Fruit fly (Drosophila melanogaster): Measurements from ENCODE around the gene MFS10.
A peak's percentile ranks its signal among the peaks of the same experiment; 100 is the strongest.

The MFS10 gene

DNA sequence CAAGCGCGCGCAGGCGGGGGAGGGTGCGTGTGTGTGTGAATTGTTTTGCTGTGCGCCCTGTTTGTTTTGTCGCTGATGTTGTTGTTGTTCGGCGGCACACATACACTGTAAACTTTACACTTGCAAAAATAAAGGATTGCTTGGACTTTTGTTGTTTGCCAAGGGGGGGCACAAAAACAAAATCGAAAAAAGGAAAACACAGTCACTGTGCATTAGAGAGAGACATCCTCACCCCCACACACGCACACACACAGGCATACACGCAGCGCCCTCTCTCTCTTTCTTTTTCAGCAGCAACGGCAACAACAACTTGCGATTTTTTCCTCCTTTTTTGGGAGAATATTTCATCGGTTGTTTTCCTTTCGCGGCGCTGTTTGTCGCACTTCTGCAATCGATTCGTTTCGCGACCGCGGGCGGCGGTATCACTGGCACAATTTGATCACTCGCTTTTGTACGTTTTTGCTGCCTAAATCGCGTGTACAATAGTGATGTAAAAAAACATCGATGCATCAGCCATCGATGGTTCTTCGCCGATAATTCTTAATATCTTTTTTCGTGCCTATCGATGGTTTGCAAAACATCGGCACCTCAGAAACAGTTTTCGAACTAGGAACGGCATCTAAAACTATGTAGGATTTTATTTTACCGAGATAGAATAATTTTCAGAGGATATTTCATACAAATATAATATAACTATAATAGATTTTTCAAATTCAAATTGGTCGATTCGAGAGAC lies 38.7 kb upstream of the MFS10 start, which contains the start of gene hep (continued):
- TF ChIP-seq Abd-B (GFP tag; optimal IDR thresholded peaks at IDR 0.05), result no peak
- TF ChIP-seq Atf6 (GFP tag; IDR thresholded peaks at IDR 0.05), result no peak
- TF ChIP-seq sisA (GFP tag; IDR thresholded peaks at IDR 0.05), result no peak
- no peak for TF ChIP-seq pfk (GFP tag; optimal IDR thresholded peaks at IDR 0.05)
- TF ChIP-seq sens (GFP tag), result peak; percentile 58
- TF ChIP-seq nerfin-2 (GFP tag; IDR thresholded peaks at IDR 0.05; ENCODE audit: partially characterized antibody), result peak; percentile 79
- TF ChIP-seq CG16813 (GFP tag; IDR thresholded peaks at IDR 0.05; ENCODE audit: partially characterized antibody), result peak; percentile 87
- TF ChIP-seq knrl (GFP tag; IDR thresholded peaks at IDR 0.05; ENCODE audit: partially characterized antibody), result peak; percentile 86
- TF ChIP-seq slbo (GFP tag; IDR thresholded peaks at IDR 0.05), result peak; percentile 19; the same call in 1 of the 2 replicates
- no peak for TF ChIP-seq corto (GFP tag; optimal IDR thresholded peaks at IDR 0.05)
- no peak for TF ChIP-seq Hmr (GFP tag; optimal IDR thresholded peaks at IDR 0.05)
- no peak for TF ChIP-seq onecut (GFP tag; IDR thresholded peaks at IDR 0.05)
- TF ChIP-seq maf-S (GFP tag; optimal IDR thresholded peaks at IDR 0.05), result no peak
- TF ChIP-seq Hr3 (GFP tag; optimal IDR thresholded peaks at IDR 0.05), result no peak
- no peak for TF ChIP-seq Usf (GFP tag; optimal IDR thresholded peaks at IDR 0.05)
- peak in 1 of 2 experiments; percentile 29 for TF ChIP-seq Pdp1 (GFP tag; optimal IDR thresholded peaks at IDR 0.05)
- no peak for TF ChIP-seq wdn (GFP tag; IDR thresholded peaks at IDR 0.05)
- peak; percentile 28; the same call in 1 of the 2 replicates for TF ChIP-seq E2f2 (GFP tag; IDR thresholded peaks at IDR 0.05)
- TF ChIP-seq luna (GFP tag; optimal IDR thresholded peaks at IDR 0.05), result no peak
- 0 out of 2 replicates have a peak, but pooled peaks have one; percentile 17 for TF ChIP-seq CG3847 (GFP tag; IDR thresholded peaks at IDR 0.05)
- no peak for TF ChIP-seq lola (GFP tag; optimal IDR thresholded peaks at IDR 0.05)
- TF ChIP-seq zf30C (GFP tag; optimal IDR thresholded peaks at IDR 0.05), result no peak
- peak; percentile 54 for TF ChIP-seq CG34224 (GFP tag; IDR thresholded peaks at IDR 0.05; ENCODE audit: partially characterized antibody)
- no peak for TF ChIP-seq sens-2 (GFP tag; IDR thresholded peaks at IDR 0.05)
- peak; percentile 1 for TF ChIP-seq HmgZ (tag; optimal IDR thresholded peaks at IDR 0.05)
- TF ChIP-seq Mad (GFP tag; optimal IDR thresholded peaks at IDR 0.05), result no peak
- peak; percentile 8 for TF ChIP-seq nau (GFP tag; optimal IDR thresholded peaks at IDR 0.05)
- peak; percentile 30 for TF ChIP-seq dm (GFP tag; optimal IDR thresholded peaks at IDR 0.05)
- TF ChIP-seq CG1832 (GFP tag; optimal IDR thresholded peaks at IDR 0.05), result peak; percentile 69
- no peak for TF ChIP-seq oc (tag; optimal IDR thresholded peaks at IDR 0.05)
- no peak for TF ChIP-seq abd-A (tag; optimal IDR thresholded peaks at IDR 0.05)
- TF ChIP-seq hb (GFP tag; IDR thresholded peaks at IDR 0.05; ENCODE audit: partially characterized antibody), result peak; percentile 86
- TF ChIP-seq ssp (GFP tag; IDR thresholded peaks at IDR 0.05), result no peak
- TF ChIP-seq CG18619 (GFP tag; optimal IDR thresholded peaks at IDR 0.05), result no peak
- peak; percentile 56; the same call in 1 of the 2 replicates for TF ChIP-seq klu (GFP tag; IDR thresholded peaks at IDR 0.05)
- TF ChIP-seq cato (GFP tag; optimal IDR thresholded peaks at IDR 0.05; ENCODE audit: borderline replicate concordance), result no peak
- TF ChIP-seq BtbVII (GFP tag; optimal IDR thresholded peaks at IDR 0.05), result no peak
- TF ChIP-seq chif (GFP tag; optimal IDR thresholded peaks at IDR 0.05), result no peak
- TF ChIP-seq kah (GFP tag; optimal IDR thresholded peaks at IDR 0.05), result no peak
- TF ChIP-seq CG12299 (tag; optimal IDR thresholded peaks at IDR 0.05), result no peak
- no peak for TF ChIP-seq Jarid2 (GFP tag; optimal IDR thresholded peaks at IDR 0.05)
- TF ChIP-seq row (GFP tag; IDR thresholded peaks at IDR 0.05), result peak; percentile 59
- no peak for TF ChIP-seq CG13123 (GFP tag; optimal IDR thresholded peaks at IDR 0.05)
- no peak for TF ChIP-seq CG1529 (GFP tag; optimal IDR thresholded peaks at IDR 0.05)
- peak; percentile 96 for TF ChIP-seq cg (GFP tag; optimal IDR thresholded peaks at IDR 0.05)
- no peak for TF ChIP-seq CG3281 (GFP tag; optimal IDR thresholded peaks at IDR 0.05)
- peak; percentile 90 for TF ChIP-seq CG42726 (GFP tag; IDR thresholded peaks at IDR 0.05; ENCODE audit: partially characterized antibody)
- TF ChIP-seq CG17802 (tag; optimal IDR thresholded peaks at IDR 0.05), result no peak

Data from whole organism, embryonic.